Fruit fly (Drosophila melanogaster) whole organism, embryonic: Measurements from ENCODE around the gene Sk2.

Source experiments
- CG11085 ChIP-seq: fragments of 200-800 bp; sonication (Bioruptor generic); IDR thresholded peaks from 2 replicates; pipeline ENCODE4 v1.3.6; 2022; ENCODE audit warnings: missing biosample characterization, missing genetic modification characterization
- CG11093 ChIP-seq: fragments of 200-800 bp; sonication (Bioruptor generic); IDR thresholded peaks from 3 replicates; pipeline ENCODE4 v1.3.6; 2022; ENCODE audit warnings: missing biosample characterization, missing genetic modification characterization
- CG11695 ChIP-seq: fragments of 200-800 bp; sonication (Bioruptor generic); IDR thresholded peaks from 3 replicates; pipeline ENCODE4 v1.3.6; 2022; ENCODE audit warnings: missing biosample characterization, missing genetic modification characterization
- CG14014 ChIP-seq: fragments of 200-800 bp; sonication (Bioruptor generic); IDR thresholded peaks from 2 replicates; pipeline ENCODE4 v1.3.6; 2022; ENCODE audit warnings: missing biosample characterization, missing genetic modification characterization
- CG14441 ChIP-seq: fragments of 200-800 bp; sonication (Bioruptor generic); IDR thresholded peaks from 2 replicates; pipeline ENCODE4 v1.3.6; 2022; ENCODE audit warnings: missing biosample characterization, missing genetic modification characterization
- CG2678 ChIP-seq: fragments of 200-800 bp; sonication (Bioruptor generic); optimal IDR thresholded peaks from 3 replicates; lab custom pipeline; 2019; ENCODE audit warnings: missing biosample characterization, mild to moderate bottlenecking, missing genetic modification characterization, moderate library complexity
- CG32532 ChIP-seq: fragments of 200-800 bp; sonication (Bioruptor generic); IDR thresholded peaks from 2 replicates; pipeline ENCODE4 v1.3.6; 2022; ENCODE audit warnings: missing biosample characterization, missing genetic modification characterization
- CG33213 ChIP-seq: fragments of 200-800 bp; sonication (Bioruptor generic); optimal IDR thresholded peaks from 3 replicates; lab custom pipeline; 2016; ENCODE audit warnings: missing biosample characterization, missing genetic modification characterization
- CG7987 ChIP-seq: fragments of 200-800 bp; sonication (Bioruptor generic); optimal IDR thresholded peaks from 2 replicates; lab custom pipeline; 2018; ENCODE audit warnings: missing biosample characterization, mild to moderate bottlenecking, missing genetic modification characterization, moderate library complexity
- CG8388 ChIP-seq: fragments of 200-800 bp; sonication (Bioruptor generic); optimal IDR thresholded peaks from 2 replicates; lab custom pipeline; 2019; ENCODE audit warnings: missing biosample characterization, mild to moderate bottlenecking, missing genetic modification characterization, moderate library complexity
- CG8765 ChIP-seq: fragments of 200-800 bp; sonication (Bioruptor generic); IDR thresholded peaks from 2 replicates; pipeline ENCODE4 v1.3.6; 2022; ENCODE audit warnings: missing biosample characterization, missing genetic modification characterization
- CG8944 ChIP-seq: fragments of 200-800 bp; sonication (Bioruptor generic); optimal IDR thresholded peaks from 3 replicates; lab custom pipeline; 2016; ENCODE audit warnings: missing biosample characterization, missing genetic modification characterization
- D19B ChIP-seq: fragments of 200-800 bp; sonication (Bioruptor generic); optimal IDR thresholded peaks from 2 replicates; lab custom pipeline; 2017; ENCODE audit warnings: missing biosample characterization, mild to moderate bottlenecking, missing genetic modification characterization
- Drgx ChIP-seq: fragments of 200-800 bp; sonication (Bioruptor generic); IDR thresholded peaks from 2 replicates; pipeline ENCODE4 v1.3.6; 2022; ENCODE audit warnings: missing biosample characterization, missing genetic modification characterization
- HLH54F ChIP-seq: fragments of 200-800 bp; sonication (Bioruptor generic); optimal IDR thresholded peaks from 3 replicates; lab custom pipeline; 2016; ENCODE audit warnings: missing biosample characterization, missing genetic modification characterization
- Hey ChIP-seq: fragments of 200-800 bp; sonication (Bioruptor generic); optimal IDR thresholded peaks from 3 replicates; lab custom pipeline; 2018; ENCODE audit warnings: missing biosample characterization, mild to moderate bottlenecking, missing genetic modification characterization
- Hr51 ChIP-seq, 2 experiments: fragments of 200-800 bp; sonication (Bioruptor generic); optimal IDR thresholded peaks; 2 replicates in 1 of 2; 3 replicates in 1 of 2; lab custom pipeline; 2016 to 2018; ENCODE audit warnings: missing biosample characterization in 2 of 2, missing genetic modification characterization in 2 of 2, mild to moderate bottlenecking in 1 of 2, moderate library complexity in 1 of 2
- Jarid2 ChIP-seq: fragments of 200-800 bp; sonication (Bioruptor generic); optimal IDR thresholded peaks from 3 replicates; lab custom pipeline; 2017; ENCODE audit warnings: mild to moderate bottlenecking, missing biosample characterization, missing genetic modification reagents, missing genetic modification characterization
- Med ChIP-seq: fragments of 200-800 bp; sonication (Bioruptor generic); peaks from one replicate; lab custom pipeline; 2016; ENCODE audit warnings: missing biosample characterization, missing genetic modification characterization, mild to moderate bottlenecking, inconsistent platforms, moderate library complexity
- Mes4 ChIP-seq: fragments of 200-800 bp; sonication (Bioruptor generic); optimal IDR thresholded peaks from 2 replicates; lab custom pipeline; 2016; ENCODE audit warnings: missing biosample characterization, missing genetic modification characterization
- Oli ChIP-seq: fragments of 200-800 bp; sonication (Bioruptor generic); optimal IDR thresholded peaks from 2 replicates; lab custom pipeline; 2018; ENCODE audit warnings: missing biosample characterization, mild to moderate bottlenecking, missing genetic modification characterization, moderate library complexity
- Pdp1 ChIP-seq, 2 experiments: fragments of 200-800 bp; sonication (Bioruptor generic); optimal IDR thresholded peaks; 3 replicates each; lab custom pipeline; 2016; ENCODE audit warnings: missing biosample characterization in 2 of 2, missing genetic modification characterization in 2 of 2, mild to moderate bottlenecking in 1 of 2, moderate library complexity in 1 of 2
- Rfx ChIP-seq: fragments of 200-800 bp; sonication (Bioruptor generic); IDR thresholded peaks from 2 replicates; pipeline ENCODE4 v1.3.6; 2022; ENCODE audit warnings: missing biosample characterization, missing genetic modification characterization
- abd-A ChIP-seq: fragments of 200-800 bp; sonication (Bioruptor generic); optimal IDR thresholded peaks from 3 replicates; lab custom pipeline; 2019; ENCODE audit warnings: missing biosample characterization, mild to moderate bottlenecking, missing genetic modification characterization, moderate library complexity
- cad ChIP-seq: fragments of >200 bp; optimal IDR thresholded peaks from 2 replicates; lab custom pipeline; 2017; ENCODE audit warnings: missing biosample characterization, missing genetic modification characterization
- cato ChIP-seq: fragments of 200-800 bp; sonication (Bioruptor generic); optimal IDR thresholded peaks from 2 replicates; lab custom pipeline; 2016; ENCODE audit warnings: missing biosample characterization, missing genetic modification characterization, borderline replicate concordance
- chinmo ChIP-seq: fragments of 200-800 bp; sonication (Bioruptor generic); IDR thresholded peaks from 4 replicates; pipeline ENCODE4 v1.3.6; 2022; ENCODE audit warnings: missing biosample characterization, missing genetic modification characterization; ENCODE audit not compliant: partially characterized antibody
- crol ChIP-seq: fragments of 200-800 bp; sonication (Bioruptor generic); IDR thresholded peaks from 2 replicates; pipeline ENCODE4 v1.3.6; 2022; ENCODE audit warnings: missing biosample characterization, missing genetic modification characterization
- exex ChIP-seq: fragments of 200-800 bp; sonication (Bioruptor generic); optimal IDR thresholded peaks from 4 replicates; lab custom pipeline; 2018; ENCODE audit warnings: missing biosample characterization, mild to moderate bottlenecking, missing genetic modification characterization, moderate library complexity
- fd64A ChIP-seq: fragments of 200-800 bp; sonication (Bioruptor generic); optimal IDR thresholded peaks from 3 replicates; lab custom pipeline; 2018; ENCODE audit warnings: missing biosample characterization, mild to moderate bottlenecking, missing genetic modification characterization
- ftz-f1 ChIP-seq: fragments of 200-800 bp; sonication (Bioruptor generic); optimal IDR thresholded peaks from 2 replicates; lab custom pipeline; 2016; ENCODE audit warnings: missing biosample characterization, missing genetic modification characterization
- gce ChIP-seq: fragments of 200-800 bp; sonication (Bioruptor generic); IDR thresholded peaks from 3 replicates; pipeline ENCODE4 v1.3.6; 2022; ENCODE audit warnings: missing biosample characterization, missing genetic modification characterization
- grau ChIP-seq: fragments of 200-800 bp; optimal IDR thresholded peaks from 3 replicates; lab custom pipeline; 2019; ENCODE audit warnings: missing biosample characterization, mild to moderate bottlenecking, missing genetic modification characterization, moderate library complexity
- ken ChIP-seq: fragments of 200-800 bp; sonication (Bioruptor generic); IDR thresholded peaks from 3 replicates; pipeline ENCODE4 v1.3.6; 2022; ENCODE audit warnings: missing biosample characterization, missing genetic modification characterization
- maf-S ChIP-seq: fragments of 200-800 bp; sonication (Bioruptor generic); optimal IDR thresholded peaks from 2 replicates; lab custom pipeline; 2016; ENCODE audit warnings: missing biosample characterization, missing genetic modification characterization
- mirr ChIP-seq: fragments of 200-800 bp; sonication (Bioruptor generic); optimal IDR thresholded peaks from 3 replicates; lab custom pipeline; 2018; ENCODE audit warnings: missing biosample characterization, mild to moderate bottlenecking, missing genetic modification characterization
- nau ChIP-seq: fragments of 200-800 bp; sonication (Bioruptor generic); optimal IDR thresholded peaks from 3 replicates; lab custom pipeline; 2017; ENCODE audit warnings: missing biosample characterization, mild to moderate bottlenecking, missing genetic modification characterization, missing genetic modification reagents
- onecut ChIP-seq: fragments of 200-800 bp; sonication (Bioruptor generic); IDR thresholded peaks from 2 replicates; pipeline ENCODE4 v1.3.6; 2022; ENCODE audit warnings: missing biosample characterization, missing genetic modification characterization
- rib ChIP-seq: fragments of 200-800 bp; sonication (Bioruptor generic); IDR thresholded peaks from 2 replicates; pipeline ENCODE4 v1.3.6; 2022; ENCODE audit warnings: missing biosample characterization, missing genetic modification characterization
- row ChIP-seq: fragments of 200-800 bp; sonication (Bioruptor generic); IDR thresholded peaks from 3 replicates; pipeline ENCODE4 v1.3.6; 2022; ENCODE audit warnings: missing biosample characterization, missing genetic modification characterization
- run ChIP-seq: fragments of 200-800 bp; sonication (Bioruptor generic); optimal IDR thresholded peaks from 3 replicates; lab custom pipeline; 2018; ENCODE audit warnings: missing biosample characterization, mild to moderate bottlenecking, missing genetic modification characterization
- sd ChIP-seq: fragments of 200-800 bp; sonication (Bioruptor generic); optimal IDR thresholded peaks from 3 replicates; lab custom pipeline; 2018; ENCODE audit warnings: missing biosample characterization, mild to moderate bottlenecking, missing genetic modification characterization, moderate library complexity
- sens ChIP-seq: fragments of 200-800 bp; sonication (Bioruptor generic); peaks from one replicate; lab custom pipeline; 2016; ENCODE audit warnings: missing biosample characterization, missing genetic modification characterization
- slbo ChIP-seq: fragments of 200-800 bp; sonication (Bioruptor generic); IDR thresholded peaks from 2 replicates; pipeline ENCODE4 v1.3.6; 2022; ENCODE audit warnings: missing biosample characterization, missing genetic modification characterization
- so ChIP-seq: fragments of 200-800 bp; sonication (Bioruptor generic); IDR thresholded peaks from 3 replicates; pipeline ENCODE4 v1.3.6; 2022; ENCODE audit warnings: missing biosample characterization, missing genetic modification characterization
- sob ChIP-seq: fragments of 200-800 bp; sonication (Bioruptor generic); IDR thresholded peaks from 2 replicates; pipeline ENCODE4 v1.3.6; 2022; ENCODE audit warnings: missing biosample characterization, missing genetic modification characterization
- sr ChIP-seq: fragments of 200-800 bp; sonication (Bioruptor generic); IDR thresholded peaks from 3 replicates; pipeline ENCODE4 v1.3.6; 2022; ENCODE audit warnings: missing biosample characterization, missing genetic modification characterization
- twi ChIP-seq: fragments of 200-800 bp; optimal IDR thresholded peaks from 2 replicates; lab custom pipeline; 2019; ENCODE audit warnings: missing biosample characterization, mild to moderate bottlenecking, missing genetic modification characterization, moderate library complexity
- zfh1 ChIP-seq: fragments of 200-800 bp; sonication (Bioruptor generic); IDR thresholded peaks from 3 replicates; pipeline ENCODE4 v1.3.6; 2022; ENCODE audit warnings: missing biosample characterization, missing genetic modification characterization

Gene Sk2

DNA sequence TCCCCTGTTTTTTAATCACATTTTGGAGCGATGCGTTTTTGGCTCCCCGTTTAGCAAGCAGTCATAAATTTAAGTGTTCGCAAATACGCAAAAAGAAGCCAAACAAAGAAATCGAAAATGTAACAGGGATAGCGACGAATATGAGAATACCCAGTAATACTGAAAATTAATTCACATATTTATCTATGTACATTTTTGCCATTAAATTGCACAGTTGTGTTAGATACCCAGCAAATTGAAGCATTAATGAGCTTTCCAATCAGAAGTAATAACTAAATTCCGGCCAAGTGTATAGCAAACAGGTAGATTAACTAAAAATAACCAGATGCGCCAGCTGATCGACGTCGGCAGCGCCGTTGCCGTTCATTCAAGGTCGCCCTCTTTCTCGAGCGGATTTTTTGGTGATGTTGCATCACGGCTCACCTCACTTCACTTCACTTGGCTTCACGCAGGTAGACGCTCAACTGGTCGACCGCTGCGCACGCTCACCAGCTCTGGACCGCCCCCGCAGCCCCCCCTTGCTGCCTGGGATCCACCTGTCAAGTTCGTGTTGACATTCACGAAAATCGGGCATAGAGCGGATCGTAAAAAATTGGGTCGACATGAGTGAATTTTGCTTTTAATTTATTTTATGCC, 9.8 kb upstream of the Sk2 start (continued):
- TF ChIP-seq Hr51 (GFP tag; optimal IDR thresholded peaks at IDR 0.05; lab: Kevin White, UChicago), result peak in 1 of 2 experiments; percentile 20
- TF ChIP-seq CG8388 (GFP tag; lab: Kevin White, UChicago), result no peak
- peak; percentile 53 for TF ChIP-seq CG7987 (GFP tag; lab: Kevin White, UChicago)
- peak; percentile 38 for TF ChIP-seq sens (GFP tag; lab: Kevin White, UChicago)
- peak; percentile 11 for TF ChIP-seq abd-A
- 0 out of 3 replicates have a peak, but pooled peaks have one; percentile 9 for TF ChIP-seq ken (GFP tag; lab: Robert Waterston, UW)
- TF ChIP-seq Oli, result peak; percentile 7
- no peak for TF ChIP-seq twi (tag; lab: Kevin White, UChicago)
- TF ChIP-seq rib, result 0 out of 2 replicates have a peak, but pooled peaks have one; percentile 10
- peak; percentile 29; the same call in 1 of the 2 replicates for TF ChIP-seq CG14441 (GFP tag; lab: Robert Waterston, UW)
- peak; percentile 41 for TF ChIP-seq Med (GFP tag; lab: Kevin White, UChicago)
- no peak for TF ChIP-seq CG14014 (GFP tag; lab: Robert Waterston, UW)
- 0 out of 2 replicates have a peak, but pooled peaks have one; percentile 17 for TF ChIP-seq slbo (GFP tag; lab: Robert Waterston, UW)
- peak; percentile 76 for TF ChIP-seq ftz-f1 (GFP tag; lab: Kevin White, UChicago)
- no peak for TF ChIP-seq nau (GFP tag; lab: Kevin White, UChicago)
- TF ChIP-seq exex (tag; lab: Kevin White, UChicago), result no peak
- no peak for TF ChIP-seq HLH54F (GFP tag; lab: Kevin White, UChicago)
- peak; percentile 73 for TF ChIP-seq D19B (GFP tag; lab: Kevin White, UChicago)
- TF ChIP-seq CG33213 (GFP tag; lab: Kevin White, UChicago), result no peak
- peak; percentile 81; the same call in 3 of the 4 replicates for TF ChIP-seq chinmo (GFP tag; lab: Robert Waterston, UW)
- TF ChIP-seq row, result peak; percentile 29; the same call in 1 of the 3 replicates
- TF ChIP-seq CG11695 (GFP tag; lab: Robert Waterston, UW), result 0 out of 3 replicates have a peak, but pooled peaks have one; percentile 34
- no peak for TF ChIP-seq CG32532
- TF ChIP-seq grau (tag; lab: Kevin White, UChicago), result peak; percentile 3
- TF ChIP-seq cato (GFP tag; lab: Kevin White, UChicago), result no peak
- peak in 1 of 2 experiments; percentile 90 for TF ChIP-seq Pdp1 (GFP tag; optimal IDR thresholded peaks at IDR 0.05; lab: Kevin White, UChicago)
- TF ChIP-seq Mes4 (GFP tag; lab: Kevin White, UChicago), result no peak
- TF ChIP-seq Jarid2 (GFP tag; lab: Kevin White, UChicago), result no peak
- TF ChIP-seq sr (GFP tag; lab: Robert Waterston, UW), result 0 out of 3 replicates have a peak, but pooled peaks have one; percentile 18
- TF ChIP-seq maf-S (GFP tag; lab: Kevin White, UChicago), result no peak
- TF ChIP-seq CG8944, result no peak
- peak; percentile 91 for TF ChIP-seq crol
- TF ChIP-seq fd64A (GFP tag; lab: Kevin White, UChicago), result no peak
- no peak for TF ChIP-seq CG2678 (tag; lab: Kevin White, UChicago)
- no peak for TF ChIP-seq CG11085 (GFP tag; lab: Robert Waterston, UW)

DNA sequence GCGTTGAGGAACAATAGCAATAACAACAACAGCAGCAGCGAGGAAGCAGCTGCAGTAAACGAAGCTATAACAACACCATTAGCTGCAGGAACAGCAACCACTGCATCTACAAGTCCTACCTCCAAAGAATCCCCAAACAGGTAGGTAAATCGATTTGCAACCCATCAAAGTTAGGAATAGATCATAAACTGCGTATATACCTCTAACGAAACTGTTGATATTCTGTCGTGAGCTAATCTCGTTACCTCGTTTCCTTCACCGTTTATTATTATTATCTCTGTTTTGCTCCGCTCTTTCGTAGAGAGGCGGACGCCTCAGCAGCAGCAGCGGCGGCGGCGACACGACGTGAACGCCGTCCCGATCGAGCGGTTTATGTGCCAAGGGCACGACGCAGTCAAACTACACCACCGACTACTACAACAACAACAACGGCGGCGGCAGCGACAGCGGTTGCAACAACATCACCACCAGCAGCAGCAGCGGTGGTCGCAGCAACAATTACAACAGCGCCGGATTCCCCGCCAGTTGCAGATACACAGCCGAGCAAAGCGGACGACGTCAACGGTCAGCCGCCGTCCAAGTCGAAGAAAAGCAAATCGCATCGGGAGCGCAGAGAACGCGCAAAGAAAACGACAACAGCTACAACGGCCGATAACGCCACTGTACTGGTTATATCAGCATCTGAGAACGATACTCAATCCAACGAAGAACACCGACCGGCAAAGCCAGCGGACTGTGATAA, 8.9 kb upstream of the Sk2 start:
- peak; percentile 97 for TF ChIP-seq CG8765 (GFP tag; lab: Robert Waterston, UW)
- TF ChIP-seq mirr (GFP tag; lab: Kevin White, UChicago), result peak; percentile 49
- no peak for TF ChIP-seq nau (GFP tag; lab: Kevin White, UChicago)
- peak; percentile 86 for TF ChIP-seq cad (GFP tag; lab: Kevin White, UChicago)
- peak; percentile 60; the same call in 1 of the 3 replicates for TF ChIP-seq so (GFP tag; lab: Robert Waterston, UW)
- TF ChIP-seq sd (tag; lab: Kevin White, UChicago), result peak; percentile 29
- TF ChIP-seq onecut, result peak; percentile 73
- peak; percentile 12 for TF ChIP-seq run (tag; lab: Kevin White, UChicago)
- TF ChIP-seq CG11093 (GFP tag; lab: Robert Waterston, UW), result no peak
- TF ChIP-seq sob (GFP tag; lab: Robert Waterston, UW), result peak; percentile 36; the same call in 1 of the 2 replicates
- TF ChIP-seq zfh1 (GFP tag; lab: Robert Waterston, UW), result peak; percentile 67; the same call in 2 of the 3 replicates
- peak; percentile 18; the same call in 1 of the 3 replicates for TF ChIP-seq gce (GFP tag; lab: Robert Waterston, UW)
- peak; percentile 32; the same call in 1 of the 2 replicates for TF ChIP-seq Rfx (GFP tag; lab: Robert Waterston, UW)
- TF ChIP-seq Drgx (GFP tag; lab: Robert Waterston, UW), result peak; percentile 56
- peak; percentile 24 for TF ChIP-seq Hey (tag; lab: Kevin White, UChicago)
